Worm (Caenorhabditis elegans): Measurements from ENCODE around the gene K09H11.6.

- TF ChIP-seq alr-1 (tag; optimal IDR thresholded peaks at IDR 0.05; ENCODE audit: borderline replicate concordance) (no peak), lin-13 (GFP tag; optimal IDR thresholded peaks at IDR 0.05) (no peak), nhr-11 (tag; optimal IDR thresholded peaks at IDR 0.05) (no peak), dpl-1 (GFP tag; optimal IDR thresholded peaks at IDR 0.05) (no peak), ztf-4 (tag; optimal IDR thresholded peaks at IDR 0.05) (no peak), nhr-12 (tag; optimal IDR thresholded peaks at IDR 0.05) (no peak), fkh-4 (tag; optimal IDR thresholded peaks at IDR 0.05; ENCODE audit: borderline replicate concordance) (no peak), snpc-4 (tag; optimal IDR thresholded peaks at IDR 0.05) (no peak), ztf-11 (tag; optimal IDR thresholded peaks at IDR 0.05) (no peak), zag-1 (tag; optimal IDR thresholded peaks at IDR 0.05) (no peak)
Observed at ce11 chrV:5713510-5713909, 22.5 kb downstream of the K09H11.6 start.

All from whole organism, L1 larva.